Fruit fly (Drosophila melanogaster) whole organism: ENCODE results near the gene CG32428.

Experiments used
- Dll ChIP-seq: fragments of >200 bp; optimal IDR thresholded peaks from 2 replicates; lab custom pipeline; 2017
- EcR ChIP-seq, 2 experiments: fragments of >200 bp; optimal IDR thresholded peaks; 2 replicates each; lab custom pipeline; 2017; ENCODE audit warnings: missing biosample characterization in 2 of 2, missing genetic modification characterization in 2 of 2, missing genetic modification reagents in 2 of 2
- pan ChIP-seq: fragments of >200 bp; optimal IDR thresholded peaks from 2 replicates; lab custom pipeline; 2017
- psq ChIP-seq: fragments of >200 bp; optimal IDR thresholded peaks from 2 replicates; lab custom pipeline; 2017
- usp ChIP-seq: fragments of >200 bp; optimal IDR thresholded peaks from 2 replicates; lab custom pipeline; 2017; ENCODE audit warnings: missing biosample characterization, missing genetic modification characterization, mixed read lengths

dm6 chr3L:20494780-20495591 is 21.5 kb upstream of the CG32428 start, which contains the start of gene ZnT77C:
- TF ChIP-seq psq (lab: Kevin White, UChicago) = no peak
- no peak for TF ChIP-seq EcR (GFP tag; optimal IDR thresholded peaks at IDR 0.05; lab: Kevin White, UChicago)
- TF ChIP-seq Dll = no peak
- no peak for TF ChIP-seq usp (GFP tag; lab: Kevin White, UChicago)
- TF ChIP-seq pan (lab: Kevin White, UChicago) = no peak
